Worm (Caenorhabditis elegans) whole organism, L1 larva: ENCODE measurements around the gene Y43F8C.23.

Experiments used
- C04F5.9 ChIP-seq: sonication (generic microtip); optimal IDR thresholded peaks from 2 replicates; lab custom pipeline; 2016; ENCODE audit warnings: missing genetic modification characterization, missing compliant biosample characterization
- C34B4.2 ChIP-seq: sonication (generic microtip); optimal IDR thresholded peaks from 2 replicates; lab custom pipeline; 2017; ENCODE audit warnings: mild to moderate bottlenecking, missing genetic modification characterization, missing compliant biosample characterization
- F16B12.6 ChIP-seq: fragments of 150-350 bp; optimal IDR thresholded peaks from 2 replicates; lab custom pipeline; 2014; ENCODE audit warnings: missing biosample characterization, missing genetic modification characterization
- aha-1 ChIP-seq: fragments of 150-350 bp; optimal IDR thresholded peaks from 2 replicates; lab custom pipeline; 2014; ENCODE audit warnings: missing biosample characterization, missing genetic modification characterization
- blmp-1 ChIP-seq: fragments of 150-350 bp; optimal IDR thresholded peaks from 2 replicates; lab custom pipeline; 2014; ENCODE audit warnings: missing biosample characterization, missing genetic modification characterization
- ces-1 ChIP-seq: fragments of 150-350 bp; optimal IDR thresholded peaks from 2 replicates; lab custom pipeline; 2014; ENCODE audit warnings: missing biosample characterization, missing genetic modification reagents, missing genetic modification characterization
- dsc-1 ChIP-seq: sonication (generic microtip); optimal IDR thresholded peaks from 2 replicates; lab custom pipeline; 2016; ENCODE audit warnings: mild to moderate bottlenecking, missing genetic modification characterization, missing compliant biosample characterization
- efl-1 ChIP-seq, 4 experiments: fragments of 150-350 bp; optimal IDR thresholded peaks in 3 of 4; peaks in 1 of 4; 1 replicate in 1 of 4; 2 replicates in 3 of 4; lab custom pipeline; 2014; ENCODE audit warnings: missing biosample characterization in 2 of 4, missing genetic modification characterization in 2 of 4, missing genetic modification reagents in 2 of 4
- egl-13 ChIP-seq: sonication (generic microtip); optimal IDR thresholded peaks from 2 replicates; lab custom pipeline; 2016; ENCODE audit warnings: missing genotype, missing genetic modification reagents, missing genetic modification characterization, missing compliant biosample characterization
- egl-27 ChIP-seq, 2 experiments: fragments of 150-350 bp in 1 of 2; sonication (generic microtip); optimal IDR thresholded peaks; 3 replicates each; lab custom pipeline; 2017 to 2018; ENCODE audit warnings: missing biosample characterization in 2 of 2, missing genetic modification characterization in 2 of 2, missing genetic modification reagents in 2 of 2
- fkh-4 ChIP-seq: sonication (generic microtip); optimal IDR thresholded peaks from 2 replicates; lab custom pipeline; 2016; ENCODE audit warnings: missing compliant biosample characterization, missing genetic modification characterization, borderline replicate concordance
- fkh-8 ChIP-seq: sonication (generic microtip); optimal IDR thresholded peaks from 2 replicates; lab custom pipeline; 2016; ENCODE audit warnings: mild to moderate bottlenecking, missing genetic modification characterization, missing compliant biosample characterization
- grh-1 ChIP-seq: fragments of 200-800 bp; sonication (Bioruptor generic); IDR thresholded peaks from 2 replicates; pipeline ENCODE4 v1.3.6; 2022; ENCODE audit warnings: missing genetic modification reagents, missing genetic modification characterization, missing compliant biosample characterization
- hlh-17 ChIP-seq: fragments of 200-800 bp; sonication (Bioruptor generic); optimal IDR thresholded peaks from 2 replicates; lab custom pipeline; 2018; ENCODE audit warnings: missing genetic modification characterization, mild to moderate bottlenecking, missing compliant biosample characterization, moderate library complexity, borderline replicate concordance
- hpl-2 ChIP-seq: fragments of 150-350 bp; optimal IDR thresholded peaks from 2 replicates; lab custom pipeline; 2014; ENCODE audit warnings: missing biosample characterization, missing genetic modification reagents, missing genetic modification characterization
- jun-1 ChIP-seq: fragments of 150-350 bp; optimal IDR thresholded peaks from 2 replicates; lab custom pipeline; 2014; ENCODE audit warnings: missing biosample characterization, missing genetic modification reagents, missing genetic modification characterization
- lin-35 ChIP-seq, 2 experiments: fragments of 150-350 bp; optimal IDR thresholded peaks; 2 replicates each; lab custom pipeline; 2014; ENCODE audit warnings: missing biosample characterization in 2 of 2, missing genetic modification characterization in 2 of 2, missing genetic modification reagents in 2 of 2
- nhr-12 ChIP-seq: sonication (generic microtip); optimal IDR thresholded peaks from 2 replicates; lab custom pipeline; 2017; ENCODE audit warnings: missing biosample characterization, missing genetic modification characterization
- nhr-19 ChIP-seq: fragments of 200-800 bp; sonication (Bioruptor generic); conservative IDR thresholded peaks from 2 replicates; pipeline ENCODE4 v1.3.6; 2022; ENCODE audit warnings: missing genetic modification characterization, missing compliant biosample characterization
- nhr-20 ChIP-seq: sonication (generic microtip); optimal IDR thresholded peaks from 2 replicates; lab custom pipeline; 2016; ENCODE audit warnings: mild to moderate bottlenecking, missing genetic modification characterization, missing compliant biosample characterization
- nhr-237 ChIP-seq: fragments of 150-350 bp; optimal IDR thresholded peaks from 2 replicates; lab custom pipeline; 2014; ENCODE audit warnings: missing biosample characterization, missing genetic modification characterization
- nhr-28 ChIP-seq: fragments of 150-350 bp; optimal IDR thresholded peaks from 2 replicates; lab custom pipeline; 2014; ENCODE audit warnings: missing biosample characterization, missing genetic modification characterization
- nhr-47 ChIP-seq: sonication (generic microtip); optimal IDR thresholded peaks from 2 replicates; lab custom pipeline; 2016; ENCODE audit warnings: mild to moderate bottlenecking, missing genetic modification characterization, moderate library complexity, missing compliant biosample characterization
- nhr-76 ChIP-seq: sonication (generic microtip); optimal IDR thresholded peaks from 2 replicates; lab custom pipeline; 2017; ENCODE audit warnings: missing biosample characterization, missing genetic modification characterization
- nhr-77 ChIP-seq: fragments of 150-350 bp; optimal IDR thresholded peaks from 2 replicates; lab custom pipeline; 2014; ENCODE audit warnings: missing biosample characterization, missing genetic modification characterization
- nhr-84 ChIP-seq: sonication (generic microtip); optimal IDR thresholded peaks from 2 replicates; lab custom pipeline; 2017; ENCODE audit warnings: missing biosample characterization, missing genetic modification characterization
- snu-23 ChIP-seq: sonication (generic microtip); optimal IDR thresholded peaks from 2 replicates; lab custom pipeline; 2016; ENCODE audit warnings: missing genetic modification characterization, missing compliant biosample characterization
- sptf-1 ChIP-seq: fragments of 150-350 bp; optimal IDR thresholded peaks from 2 replicates; lab custom pipeline; 2014; ENCODE audit warnings: missing biosample characterization, missing genetic modification characterization
- swsn-7 ChIP-seq: sonication (generic microtip); optimal IDR thresholded peaks from 2 replicates; lab custom pipeline; 2016; ENCODE audit warnings: missing genetic modification characterization, missing compliant biosample characterization
- tlp-1 ChIP-seq: fragments of 150-350 bp; optimal IDR thresholded peaks from 2 replicates; lab custom pipeline; 2014; ENCODE audit warnings: missing biosample characterization, missing genetic modification characterization
- unc-130 ChIP-seq: fragments of 150-350 bp; optimal IDR thresholded peaks from 2 replicates; lab custom pipeline; 2017; ENCODE audit warnings: missing biosample characterization, missing genetic modification characterization, inconsistent platforms
- unc-30 ChIP-seq: sonication (generic microtip); optimal IDR thresholded peaks from 2 replicates; lab custom pipeline; 2017; ENCODE audit warnings: missing biosample characterization, missing genetic modification characterization
- vab-15 ChIP-seq: sonication (generic microtip); optimal IDR thresholded peaks from 2 replicates; lab custom pipeline; 2017; ENCODE audit warnings: missing genotype, mild to moderate bottlenecking, missing genetic modification characterization, missing compliant biosample characterization
- zip-4 ChIP-seq: fragments of 200-800 bp; sonication (Bioruptor generic); optimal IDR thresholded peaks from 2 replicates; lab custom pipeline; 2018; ENCODE audit warnings: mild to moderate bottlenecking, missing genetic modification characterization, moderate library complexity, missing compliant biosample characterization
- ztf-11 ChIP-seq, 2 experiments: sonication (generic microtip); optimal IDR thresholded peaks; 2 replicates each; lab custom pipeline; 2016 to 2017; ENCODE audit warnings: missing genetic modification characterization in 2 of 2, missing biosample characterization in 1 of 2, missing compliant biosample characterization in 1 of 2

Gene Y43F8C.23

DNA sequence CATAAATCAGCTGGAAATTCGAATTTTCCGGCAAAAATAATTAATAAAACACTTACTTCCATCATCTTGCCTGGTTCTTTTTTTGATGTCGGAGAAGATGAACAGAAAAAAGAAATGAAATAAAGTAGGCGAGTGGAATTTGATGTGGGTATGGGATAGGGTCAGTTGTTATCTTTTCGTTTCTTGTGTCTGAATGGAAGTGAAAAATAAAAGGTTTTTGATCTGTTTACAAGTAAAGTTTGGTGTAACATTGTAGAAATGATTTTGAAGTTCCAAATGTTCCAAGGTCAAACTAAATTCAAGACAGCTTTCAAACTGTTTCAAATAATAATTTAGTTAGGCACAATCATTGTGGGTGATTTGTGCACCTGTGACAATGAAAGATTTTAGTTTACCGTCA lies 25.9 kb upstream of the Y43F8C.23 start, which contains the start of gene W04E12.7:
TSS of gene W04E12.7 (minus strand) at position 101 of the 400 bp plus-strand sequence.
- TF ChIP-seq C34B4.2 (no peak), unc-30 (tag; lab: Kevin White, UChicago) (no peak), ces-1 (GFP tag; lab: Kevin White, UChicago) (no peak), egl-27 (tag; optimal IDR thresholded peaks at IDR 0.05; lab: Kevin White, UChicago) (no peak), grh-1 (GFP tag; lab: Robert Waterston, UW) (no peak), dsc-1 (tag; lab: Kevin White, UChicago) (no peak), zip-4 (no peak), aha-1 (tag; lab: Kevin White, UChicago) (no peak), efl-1 (optimal IDR thresholded peaks at IDR 0.05; lab: Kevin White, UChicago) (no peak), efl-1 (GFP tag; optimal IDR thresholded peaks at IDR 0.05 in 1 of 2; lab: Kevin White, UChicago) (no peak), C04F5.9 (tag; lab: Kevin White, UChicago) (no peak), swsn-7 (tag; lab: Kevin White, UChicago) (no peak), egl-13 (tag; lab: Kevin White, UChicago) (no peak), nhr-77 (tag; lab: Kevin White, UChicago) (no peak)

DNA sequence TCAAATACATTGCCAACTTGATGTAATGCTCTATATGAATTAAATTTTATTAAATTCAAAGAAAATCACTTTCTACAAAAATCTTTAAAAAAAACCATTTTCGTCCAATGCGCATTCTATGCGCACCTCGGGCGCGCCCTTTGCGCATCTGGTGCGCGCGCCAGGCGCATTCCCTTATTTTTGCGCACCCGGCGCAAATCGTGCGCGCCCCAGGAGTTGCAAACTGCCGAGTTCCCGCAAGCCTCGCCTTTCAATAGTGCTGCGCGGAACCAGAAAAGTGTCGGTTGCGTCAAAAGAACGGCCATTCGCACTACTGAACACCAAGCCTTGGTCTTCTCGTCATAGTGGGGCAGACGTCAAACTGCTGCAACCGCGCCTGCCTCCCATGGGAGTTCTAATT lies 22.2 kb upstream of the Y43F8C.23 start:
- TF ChIP-seq tlp-1 (tag; lab: Kevin White, UChicago) (no peak), efl-1 (optimal IDR thresholded peaks at IDR 0.05; lab: Kevin White, UChicago) (no peak), efl-1 (GFP tag; optimal IDR thresholded peaks at IDR 0.05 in 1 of 2; lab: Kevin White, UChicago) (peak in 1 of 2 experiments; percentile 6)

DNA sequence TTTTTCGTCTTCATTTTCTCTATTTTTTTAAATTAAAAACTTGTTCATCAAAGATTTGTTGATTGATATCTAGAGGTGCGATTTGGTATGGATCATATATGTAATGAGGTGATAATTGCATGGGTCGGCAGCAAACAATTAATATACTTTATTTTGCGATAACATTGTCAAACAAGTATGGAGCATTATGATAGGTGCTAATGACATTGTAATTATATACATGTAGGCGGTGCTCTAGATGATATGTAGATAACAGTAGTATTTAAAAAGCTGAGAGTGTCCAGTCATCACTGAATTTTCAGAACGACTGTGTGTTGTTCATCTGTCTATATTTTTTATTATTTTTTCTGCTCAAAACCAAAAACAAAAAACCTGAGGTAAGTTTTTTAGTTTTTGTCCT lies 18.7 kb upstream of the Y43F8C.23 start, which contains the start of gene Y116F11A.1:
TSS of gene Y116F11A.1 (plus strand) at position 301 of the 400 bp plus-strand sequence.
- TF ChIP-seq nhr-28 (no peak), nhr-19 (no peak), aha-1 (tag; lab: Kevin White, UChicago) (no peak), nhr-76 (tag; lab: Kevin White, UChicago) (no peak), vab-15 (tag; lab: Kevin White, UChicago) (no peak), jun-1 (tag; lab: Kevin White, UChicago) (no peak), blmp-1 (no peak), nhr-237 (tag; lab: Kevin White, UChicago) (no peak)

DNA sequence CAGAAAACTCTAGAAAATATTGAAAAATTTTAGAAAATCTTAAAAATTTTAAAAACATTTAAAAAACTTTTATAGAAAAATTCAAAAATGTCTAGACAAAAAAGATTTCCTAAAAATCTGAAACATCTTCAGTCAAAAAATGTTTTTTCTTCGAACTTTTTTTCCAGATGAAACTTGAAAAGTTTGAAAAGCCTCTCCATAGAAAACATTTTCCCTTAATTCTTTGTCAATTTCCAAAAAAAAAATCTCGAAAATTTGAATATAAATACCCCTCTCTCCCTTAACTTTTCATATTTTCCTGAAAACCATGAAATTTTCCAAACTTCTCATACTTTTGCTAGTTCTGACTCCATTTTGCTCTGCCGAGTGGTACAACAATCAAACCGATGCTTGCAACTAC lies 17.2 kb upstream of the Y43F8C.23 start, which contains the start of gene Y116F11A.3:
TSS of gene Y116F11A.3 (plus strand) at position 301 of the 400 bp plus-strand sequence.
- TF ChIP-seq ztf-11 (tag; optimal IDR thresholded peaks at IDR 0.05; lab: Kevin White, UChicago) (no peak), hpl-2 (GFP tag; lab: Kevin White, UChicago) (no peak), sptf-1 (tag; lab: Kevin White, UChicago) (no peak), lin-35 (GFP tag; optimal IDR thresholded peaks at IDR 0.05; lab: Kevin White, UChicago) (no peak), unc-130 (tag; lab: Kevin White, UChicago) (no peak), nhr-84 (tag; lab: Kevin White, UChicago) (no peak), fkh-8 (tag; lab: Kevin White, UChicago) (no peak), hlh-17 (GFP tag; lab: Kevin White, UChicago) (no peak), snu-23 (GFP tag; lab: Kevin White, UChicago) (no peak), nhr-20 (tag; lab: Kevin White, UChicago) (no peak), nhr-12 (tag; lab: Kevin White, UChicago) (no peak)

DNA sequence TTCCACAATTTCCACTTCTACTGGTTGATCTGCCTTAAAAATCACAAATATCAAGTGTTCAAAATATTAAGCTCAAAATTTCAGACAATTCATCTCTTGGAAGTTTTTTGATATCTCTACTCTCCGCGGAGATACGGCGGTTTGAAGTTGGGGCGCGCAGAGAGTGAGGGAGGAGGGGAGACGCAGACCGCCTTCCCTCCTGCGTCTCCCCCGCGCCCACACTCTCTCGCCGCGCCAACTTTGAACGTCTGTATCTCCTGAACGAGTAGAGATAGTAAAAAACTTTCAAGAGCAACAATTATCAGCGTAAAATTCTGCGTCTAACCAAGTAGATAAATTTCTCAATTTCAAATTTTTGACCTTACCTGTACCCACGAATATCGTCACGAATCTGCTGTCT lies 16.4 kb upstream of the Y43F8C.23 start:
- no peak for TF ChIP-seq egl-13 (tag; lab: Kevin White, UChicago)
- no peak for TF ChIP-seq vab-15 (tag; lab: Kevin White, UChicago)
- no peak for TF ChIP-seq fkh-4 (tag; lab: Kevin White, UChicago)
- no peak for TF ChIP-seq nhr-47 (tag; lab: Kevin White, UChicago)
- no peak for TF ChIP-seq F16B12.6
- TF ChIP-seq, all 84 proteins: peak for 0
